In genomic region chrV:5499475-5499874, ce11 we compare ENCODE assay signal across 2 worm cellular contexts.
A peak's percentile ranks its signal among the peaks of the same experiment; 100 is the strongest.
TF ChIP-seq lines count a peak whose summit lies in the region.

No protein-coding gene starts in this region.

TF ChIP-seq in whole organism, L3 larva, 47 proteins besides CTCF, POLR2A, EP300 and RAD21:
- TF ChIP-seq nfya-1 (tag; optimal IDR thresholded peaks at IDR 0.05; lab: Kevin White, UChicago; ENCODE audit: insufficient read depth) (peak; percentile 50), eor-1 (tag; optimal IDR thresholded peaks at IDR 0.05; lab: Kevin White, UChicago) (no peak), nhr-23 (tag; optimal IDR thresholded peaks at IDR 0.05; lab: Kevin White, UChicago) (no peak), nhr-237 (tag; optimal IDR thresholded peaks at IDR 0.05; lab: Kevin White, UChicago) (no peak)

TF ChIP-seq in whole organism, late embryonic, 69 proteins besides CTCF, POLR2A, EP300 and RAD21:
- peak; percentile 66 for TF ChIP-seq nfya-1 (tag; optimal IDR thresholded peaks at IDR 0.05; lab: Kevin White, UChicago)
- TF ChIP-seq ref-2 (tag; optimal IDR thresholded peaks at IDR 0.05; lab: Kevin White, UChicago): no peak
TF ChIP-seq in whole organism, late embryonic: peak in this region for 1.

Comparison
In these comparisons a context has a peak if more than half of its experiments do, and no peak if none do; other contexts are left out.
1. Of the 9 proteins assayed by ChIP-seq in both whole organism, late embryonic and whole organism, L3 larva: peak only in whole organism, late embryonic: none; only in whole organism, L3 larva: none; in both: nfya-1; in neither: 8.